Worm (Caenorhabditis elegans): ENCODE results near the gene nhr-180.

ce11 chrV:634855-635254, 32.5 kb downstream of the nhr-180 start, which contains the start of gene F48G7.10:
- TF ChIP-seq lin-15B (tag; optimal IDR thresholded peaks at IDR 0.05) (no peak), lin-13 (GFP tag; optimal IDR thresholded peaks at IDR 0.05) (no peak), lir-3 (tag; optimal IDR thresholded peaks at IDR 0.05) (no peak), mxl-2 (GFP tag; conservative IDR thresholded peaks at IDR 0.05) (no peak), pha-4 (GFP tag; IDR thresholded peaks at IDR 0.05) (no peak), pha-4 (tag; optimal IDR thresholded peaks at IDR 0.05) (no peak), tra-1 (GFP tag; IDR thresholded peaks at IDR 0.05) (no peak), mep-1 (tag; optimal IDR thresholded peaks at IDR 0.05) (no peak)
